Fruit fly (Drosophila melanogaster): ENCODE results near the gene Adk2.

DNA sequence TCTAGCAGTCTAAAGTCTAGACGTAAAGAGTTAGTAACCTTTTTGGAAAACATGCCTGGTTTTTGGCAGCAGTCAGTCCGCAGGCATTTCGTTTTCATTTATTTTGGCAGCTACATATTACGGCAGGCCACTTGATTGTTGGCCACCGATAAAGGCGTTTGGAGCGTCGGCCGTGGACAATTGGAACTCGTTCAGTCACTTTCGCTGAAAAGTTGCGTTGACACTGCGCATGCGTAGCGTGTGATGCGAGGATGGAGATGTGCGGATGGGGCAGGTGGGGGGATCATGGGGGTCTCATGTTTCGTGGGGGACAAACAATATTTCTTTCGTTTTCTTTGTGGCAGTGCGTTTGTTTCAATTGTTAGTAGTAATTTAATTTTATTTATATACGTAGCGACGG is 4.4 kb upstream of the Adk2 start:
- no peak for TF ChIP-seq EcR (GFP tag; optimal IDR thresholded peaks at IDR 0.05)
- no peak for TF ChIP-seq CG8478 (optimal IDR thresholded peaks at IDR 0.05)
- no peak for TF ChIP-seq pan (optimal IDR thresholded peaks at IDR 0.05)
- TF ChIP-seq psq (optimal IDR thresholded peaks at IDR 0.05), result no peak
- TF ChIP-seq usp (GFP tag; optimal IDR thresholded peaks at IDR 0.05), result no peak
- no peak for TF ChIP-seq Dll (optimal IDR thresholded peaks at IDR 0.05)
